In genomic region chr3L:15510787-15511186, dm6 we compare ENCODE assay signal across 2 fruit fly cellular contexts.
A peak's percentile ranks its signal among the peaks of the same experiment; 100 is the strongest.
TF ChIP-seq lines count a peak whose summit lies in the region.

MsrA (plus strand) TSS chr3L:15511052.

TF ChIP-seq in whole organism, embryonic, 481 proteins besides CTCF, POLR2A, EP300 and RAD21 (continued from another document and continues in another):
- TF ChIP-seq CG2202 (tag; optimal IDR thresholded peaks at IDR 0.05; lab: Kevin White, UChicago) = no peak
- no peak for TF ChIP-seq zfh2 (GFP tag; optimal IDR thresholded peaks at IDR 0.05; lab: Kevin White, UChicago)
- no peak for TF ChIP-seq CG2129 (GFP tag; IDR thresholded peaks at IDR 0.05; lab: Robert Waterston, UW; ENCODE audit: partially characterized antibody)
- TF ChIP-seq ci (GFP tag; IDR thresholded peaks at IDR 0.05; lab: Robert Waterston, UW) = 0 out of 3 replicates have a peak, but pooled peaks have one; percentile 29
- TF ChIP-seq seq (GFP tag; IDR thresholded peaks at IDR 0.05; lab: Robert Waterston, UW) = no peak
- TF ChIP-seq CG12769 (tag; optimal IDR thresholded peaks at IDR 0.05; lab: Kevin White, UChicago) = peak; percentile 35
- TF ChIP-seq CG31441 (GFP tag; IDR thresholded peaks at IDR 0.05; lab: Robert Waterston, UW) = no peak
- TF ChIP-seq yki (optimal IDR thresholded peaks at IDR 0.05; lab: Kevin White, UChicago) = no peak
- TF ChIP-seq trh (GFP tag; optimal IDR thresholded peaks at IDR 0.05; lab: Kevin White, UChicago) = no peak
- no peak for TF ChIP-seq CG11247 (GFP tag; IDR thresholded peaks at IDR 0.05; lab: Robert Waterston, UW)
- TF ChIP-seq sens (GFP tag; lab: Kevin White, UChicago) = peak; percentile 63
- TF ChIP-seq Ravus (GFP tag; IDR thresholded peaks at IDR 0.05; lab: Robert Waterston, UW) = no peak
- no peak for TF ChIP-seq pb (GFP tag; optimal IDR thresholded peaks at IDR 0.05; lab: Kevin White, UChicago)
- TF ChIP-seq Jarid2 (GFP tag; optimal IDR thresholded peaks at IDR 0.05; lab: Kevin White, UChicago) = peak; percentile 59
- TF ChIP-seq CG32532 (GFP tag; IDR thresholded peaks at IDR 0.05; lab: Robert Waterston, UW) = peak; percentile 35; the same call in 1 of the 2 replicates
- TF ChIP-seq CG13894 (tag; optimal IDR thresholded peaks at IDR 0.05; lab: Kevin White, UChicago) = no peak
- TF ChIP-seq fd96Cb (tag; optimal IDR thresholded peaks at IDR 0.05; lab: Kevin White, UChicago) = no peak
- TF ChIP-seq YL-1 (GFP tag; optimal IDR thresholded peaks at IDR 0.05; lab: Kevin White, UChicago) = no peak
- TF ChIP-seq CG2116 (GFP tag; optimal IDR thresholded peaks at IDR 0.05; lab: Kevin White, UChicago) = no peak
- no peak for TF ChIP-seq CG7928 (GFP tag; optimal IDR thresholded peaks at IDR 0.05; lab: Kevin White, UChicago)
- TF ChIP-seq tap (tag; optimal IDR thresholded peaks at IDR 0.05; lab: Kevin White, UChicago) = no peak
- no peak for TF ChIP-seq hth (optimal IDR thresholded peaks at IDR 0.05; lab: Kevin White, UChicago)
- no peak for TF ChIP-seq CG1603 (tag; optimal IDR thresholded peaks at IDR 0.05; lab: Kevin White, UChicago)
- peak; percentile 72 to 74 for TF ChIP-seq Trl (optimal IDR thresholded peaks at IDR 0.05; lab: Kevin White, UChicago)
- no peak for TF ChIP-seq Trl (GFP tag; optimal IDR thresholded peaks at IDR 0.05; lab: Kevin White, UChicago)
- TF ChIP-seq Max (GFP tag; optimal IDR thresholded peaks at IDR 0.05; lab: Kevin White, UChicago) = no peak
- no peak for TF ChIP-seq CG16815 (GFP tag; optimal IDR thresholded peaks at IDR 0.05; lab: Kevin White, UChicago)
- no peak for TF ChIP-seq Aef1 (GFP tag; IDR thresholded peaks at IDR 0.05; lab: Robert Waterston, UW)
- no peak for TF ChIP-seq CHES-1-like (GFP tag; optimal IDR thresholded peaks at IDR 0.05; lab: Kevin White, UChicago)
- TF ChIP-seq MESR4 (GFP tag; optimal IDR thresholded peaks at IDR 0.05; lab: Kevin White, UChicago) = no peak
- no peak for TF ChIP-seq CG34422 (GFP tag; IDR thresholded peaks at IDR 0.05; lab: Robert Waterston, UW)
- TF ChIP-seq CG17385 (GFP tag; optimal IDR thresholded peaks at IDR 0.05; lab: Kevin White, UChicago) = peak; percentile 16
- no peak for TF ChIP-seq Dbx (GFP tag; IDR thresholded peaks at IDR 0.05; lab: Robert Waterston, UW)
- TF ChIP-seq nerfin-1 (tag; optimal IDR thresholded peaks at IDR 0.05; lab: Kevin White, UChicago) = no peak
- TF ChIP-seq slou (GFP tag; optimal IDR thresholded peaks at IDR 0.05; lab: Kevin White, UChicago) = no peak
- no peak for TF ChIP-seq sc (optimal IDR thresholded peaks at IDR 0.05; lab: Kevin White, UChicago)
- no peak for TF ChIP-seq sc (GFP tag; optimal IDR thresholded peaks at IDR 0.05; lab: Kevin White, UChicago)
- TF ChIP-seq CG17612 (GFP tag; IDR thresholded peaks at IDR 0.05; lab: Robert Waterston, UW) = no peak
- TF ChIP-seq nom (GFP tag; optimal IDR thresholded peaks at IDR 0.05; lab: Kevin White, UChicago) = peak; percentile 58
- TF ChIP-seq CG17802 (tag; optimal IDR thresholded peaks at IDR 0.05; lab: Kevin White, UChicago) = no peak
- TF ChIP-seq Lim3 (GFP tag; IDR thresholded peaks at IDR 0.05; lab: Robert Waterston, UW) = no peak
- TF ChIP-seq CG9932 (GFP tag; IDR thresholded peaks at IDR 0.05; lab: Robert Waterston, UW) = no peak
- no peak for TF ChIP-seq rib (GFP tag; IDR thresholded peaks at IDR 0.05; lab: Robert Waterston, UW)
- TF ChIP-seq CG6854 (GFP tag; optimal IDR thresholded peaks at IDR 0.05; lab: Kevin White, UChicago) = no peak
- TF ChIP-seq chinmo (GFP tag; IDR thresholded peaks at IDR 0.05; lab: Robert Waterston, UW; ENCODE audit: partially characterized antibody) = 0 out of 4 replicates have a peak, but pooled peaks have one; percentile 15
- no peak for TF ChIP-seq CG15073 (GFP tag; optimal IDR thresholded peaks at IDR 0.05; lab: Kevin White, UChicago)
- no peak for TF ChIP-seq dm (GFP tag; optimal IDR thresholded peaks at IDR 0.05; lab: Kevin White, UChicago)
- no peak for TF ChIP-seq nau (GFP tag; optimal IDR thresholded peaks at IDR 0.05; lab: Kevin White, UChicago)
- TF ChIP-seq Hr78 (GFP tag; optimal IDR thresholded peaks at IDR 0.05; lab: Kevin White, UChicago) = no peak
- no peak for TF ChIP-seq CG1233 (GFP tag; optimal IDR thresholded peaks at IDR 0.05; lab: Kevin White, UChicago)
- no peak for TF ChIP-seq crp (GFP tag; optimal IDR thresholded peaks at IDR 0.05; lab: Kevin White, UChicago)
- no peak for TF ChIP-seq Sox100B (GFP tag; optimal IDR thresholded peaks at IDR 0.05; lab: Kevin White, UChicago)
- peak; percentile 45 for TF ChIP-seq grn (GFP tag; optimal IDR thresholded peaks at IDR 0.05; lab: Kevin White, UChicago)
- TF ChIP-seq TFAM (GFP tag; optimal IDR thresholded peaks at IDR 0.05; lab: Kevin White, UChicago) = no peak
- TF ChIP-seq lola (GFP tag; optimal IDR thresholded peaks at IDR 0.05; lab: Kevin White, UChicago) = no peak
- TF ChIP-seq sob (GFP tag; IDR thresholded peaks at IDR 0.05; lab: Robert Waterston, UW) = no peak
- no peak for TF ChIP-seq CG6791 (GFP tag; IDR thresholded peaks at IDR 0.05; lab: Robert Waterston, UW; ENCODE audit: partially characterized antibody)
- no peak for TF ChIP-seq CG8388 (GFP tag; optimal IDR thresholded peaks at IDR 0.05; lab: Kevin White, UChicago)
- TF ChIP-seq sr (GFP tag; IDR thresholded peaks at IDR 0.05; lab: Robert Waterston, UW) = no peak
- no peak for TF ChIP-seq Fer1 (GFP tag; optimal IDR thresholded peaks at IDR 0.05; lab: Kevin White, UChicago)
- TF ChIP-seq CG6272 (GFP tag; IDR thresholded peaks at IDR 0.05; lab: Robert Waterston, UW) = no peak
- no peak for TF ChIP-seq exex (tag; optimal IDR thresholded peaks at IDR 0.05; lab: Kevin White, UChicago)
- TF ChIP-seq Med (GFP tag; lab: Kevin White, UChicago) = peak; percentile 44
- TF ChIP-seq PHDP (tag; optimal IDR thresholded peaks at IDR 0.05; lab: Kevin White, UChicago) = no peak
- TF ChIP-seq CG18599 (GFP tag; optimal IDR thresholded peaks at IDR 0.05; lab: Kevin White, UChicago) = no peak
- TF ChIP-seq Bdp1 (GFP tag; optimal IDR thresholded peaks at IDR 0.05; lab: Kevin White, UChicago) = no peak
- TF ChIP-seq Gsc (GFP tag; IDR thresholded peaks at IDR 0.05; lab: Robert Waterston, UW) = no peak
- TF ChIP-seq Dad (GFP tag; optimal IDR thresholded peaks at IDR 0.05; lab: Kevin White, UChicago) = no peak
- TF ChIP-seq zen2 (GFP tag; IDR thresholded peaks at IDR 0.05; lab: Robert Waterston, UW; ENCODE audit: partially characterized antibody) = no peak
- TF ChIP-seq sd (tag; optimal IDR thresholded peaks at IDR 0.05; lab: Kevin White, UChicago) = no peak

TF ChIP-seq in whole organism, prepupa, 60 proteins besides CTCF, POLR2A, EP300 and RAD21 (continued from another document):
- TF ChIP-seq CG8119 (GFP tag; IDR thresholded peaks at IDR 0.05; lab: Robert Waterston, UW) (0 out of 3 replicates have a peak, but pooled peaks have one; percentile 16), OdsH (GFP tag; optimal IDR thresholded peaks at IDR 0.05; lab: Kevin White, UChicago) (no peak), Eip78C (GFP tag; lab: Kevin White, UChicago) (peak; percentile 70), CG15336 (GFP tag; IDR thresholded peaks at IDR 0.05; lab: Robert Waterston, UW) (no peak), CG6808 (GFP tag; optimal IDR thresholded peaks at IDR 0.05; lab: Kevin White, UChicago) (no peak)
